Worm (Caenorhabditis elegans) whole organism, L1 larva: ENCODE results near the gene tbx-41.

ENCODE experiments used
- C34B4.2 ChIP-seq: sonication (generic microtip); optimal IDR thresholded peaks from 2 replicates; lab custom pipeline; 2017; ENCODE audit warnings: mild to moderate bottlenecking, missing genetic modification characterization, missing compliant biosample characterization
- aha-1 ChIP-seq: fragments of 150-350 bp; optimal IDR thresholded peaks from 2 replicates; lab custom pipeline; 2014; ENCODE audit warnings: missing biosample characterization, missing genetic modification characterization
- alr-1 ChIP-seq: fragments of 200-800 bp; sonication (Bioruptor generic); optimal IDR thresholded peaks from 2 replicates; lab custom pipeline; 2018; ENCODE audit warnings: borderline replicate concordance, mild to moderate bottlenecking, missing genetic modification characterization, missing compliant biosample characterization
- aly-2 ChIP-seq: fragments of 150-350 bp; optimal IDR thresholded peaks from 2 replicates; lab custom pipeline; 2014; ENCODE audit warnings: missing biosample characterization, missing genetic modification characterization
- ama-1 ChIP-seq: fragments of 150-350 bp; optimal IDR thresholded peaks from 2 replicates; lab custom pipeline; 2014
- blmp-1 ChIP-seq: fragments of 150-350 bp; optimal IDR thresholded peaks from 2 replicates; lab custom pipeline; 2014; ENCODE audit warnings: missing biosample characterization, missing genetic modification characterization
- ceh-82 ChIP-seq, 3 experiments: fragments of 150-350 bp in 1 of 3; sonication (generic microtip) in 2 of 3; optimal IDR thresholded peaks; 2 replicates each; lab custom pipeline; 2014 to 2017; ENCODE audit warnings: missing biosample characterization in 3 of 3, missing genetic modification characterization in 3 of 3
- ceh-90 ChIP-seq: sonication (generic microtip); optimal IDR thresholded peaks from 2 replicates; lab custom pipeline; 2016; ENCODE audit warnings: missing genetic modification characterization, missing compliant biosample characterization
- ces-1 ChIP-seq: fragments of 150-350 bp; optimal IDR thresholded peaks from 2 replicates; lab custom pipeline; 2014; ENCODE audit warnings: missing biosample characterization, missing genetic modification reagents, missing genetic modification characterization
- dsc-1 ChIP-seq: sonication (generic microtip); optimal IDR thresholded peaks from 2 replicates; lab custom pipeline; 2016; ENCODE audit warnings: mild to moderate bottlenecking, missing genetic modification characterization, missing compliant biosample characterization
- efl-3 ChIP-seq: fragments of 200-800 bp; sonication (Bioruptor generic); optimal IDR thresholded peaks from 2 replicates; lab custom pipeline; 2018; ENCODE audit warnings: mild to moderate bottlenecking, missing genetic modification characterization, missing compliant biosample characterization
- elt-3 ChIP-seq, 6 experiments: fragments of 150-350 bp in 1 of 6; sonication (generic microtip); optimal IDR thresholded peaks; 2 replicates each; lab custom pipeline; 2017 to 2018; ENCODE audit warnings: missing biosample characterization in 6 of 6, missing genetic modification characterization in 6 of 6, inconsistent platforms in 1 of 6
- ets-5 ChIP-seq: fragments of 200-800 bp; sonication (Bioruptor generic); IDR thresholded peaks from 2 replicates; pipeline ENCODE4 v1.3.6; 2022; ENCODE audit warnings: missing genetic modification characterization, missing compliant biosample characterization
- fkh-4 ChIP-seq: sonication (generic microtip); optimal IDR thresholded peaks from 2 replicates; lab custom pipeline; 2016; ENCODE audit warnings: missing compliant biosample characterization, missing genetic modification characterization, borderline replicate concordance
- fkh-8 ChIP-seq: sonication (generic microtip); optimal IDR thresholded peaks from 2 replicates; lab custom pipeline; 2016; ENCODE audit warnings: mild to moderate bottlenecking, missing genetic modification characterization, missing compliant biosample characterization
- fos-1 ChIP-seq: fragments of 150-350 bp; optimal IDR thresholded peaks from 2 replicates; lab custom pipeline; 2014; ENCODE audit warnings: missing biosample characterization, missing genetic modification characterization
- hlh-17 ChIP-seq: fragments of 200-800 bp; sonication (Bioruptor generic); optimal IDR thresholded peaks from 2 replicates; lab custom pipeline; 2018; ENCODE audit warnings: missing genetic modification characterization, mild to moderate bottlenecking, missing compliant biosample characterization, moderate library complexity, borderline replicate concordance
- hlh-4 ChIP-seq: sonication (generic microtip); optimal IDR thresholded peaks from 2 replicates; lab custom pipeline; 2016; ENCODE audit warnings: mild to moderate bottlenecking, missing genetic modification characterization, missing compliant biosample characterization
- hpl-2 ChIP-seq: fragments of 150-350 bp; optimal IDR thresholded peaks from 2 replicates; lab custom pipeline; 2014; ENCODE audit warnings: missing biosample characterization, missing genetic modification reagents, missing genetic modification characterization
- irx-1 ChIP-seq: sonication (generic microtip); optimal IDR thresholded peaks from 2 replicates; lab custom pipeline; 2016; ENCODE audit warnings: missing genetic modification characterization, missing compliant biosample characterization
- lin-13 ChIP-seq: fragments of 150-350 bp; optimal IDR thresholded peaks from 2 replicates; lab custom pipeline; 2014; ENCODE audit warnings: missing biosample characterization, missing genetic modification reagents, missing genetic modification characterization
- lin-14 ChIP-seq: fragments of 200-800 bp; sonication (Bioruptor generic); optimal IDR thresholded peaks from 2 replicates; lab custom pipeline; 2018; ENCODE audit warnings: mild to moderate bottlenecking, missing genetic modification characterization, moderate library complexity, missing compliant biosample characterization
- lin-15B ChIP-seq: fragments of 150-350 bp; sonication (generic microtip); optimal IDR thresholded peaks from 3 replicates; lab custom pipeline; 2014; ENCODE audit warnings: missing biosample characterization, missing genetic modification characterization
- lin-35 ChIP-seq, 2 experiments: fragments of 150-350 bp; optimal IDR thresholded peaks; 2 replicates each; lab custom pipeline; 2014; ENCODE audit warnings: missing biosample characterization in 2 of 2, missing genetic modification characterization in 2 of 2, missing genetic modification reagents in 2 of 2
- lin-39 ChIP-seq: fragments of 150-350 bp; optimal IDR thresholded peaks from 2 replicates; lab custom pipeline; 2014; ENCODE audit warnings: missing biosample characterization, missing genetic modification reagents, missing genetic modification characterization
- lsy-2 ChIP-seq, 2 experiments: fragments of 150-350 bp; optimal IDR thresholded peaks; 2 replicates each; lab custom pipeline; 2014; ENCODE audit warnings: missing biosample characterization in 2 of 2, missing genetic modification characterization in 2 of 2
- mab-9 ChIP-seq: fragments of 200-800 bp; sonication (Bioruptor generic); IDR thresholded peaks from 2 replicates; pipeline ENCODE4 v1.3.6; 2022; ENCODE audit warnings: missing genetic modification reagents, missing genetic modification characterization, missing compliant biosample characterization
- nhr-11 ChIP-seq: fragments of 150-350 bp; optimal IDR thresholded peaks from 2 replicates; lab custom pipeline; 2014; ENCODE audit warnings: missing biosample characterization, missing genetic modification characterization
- nhr-12 ChIP-seq: sonication (generic microtip); optimal IDR thresholded peaks from 2 replicates; lab custom pipeline; 2017; ENCODE audit warnings: missing biosample characterization, missing genetic modification characterization
- nhr-20 ChIP-seq: sonication (generic microtip); optimal IDR thresholded peaks from 2 replicates; lab custom pipeline; 2016; ENCODE audit warnings: mild to moderate bottlenecking, missing genetic modification characterization, missing compliant biosample characterization
- nhr-237 ChIP-seq: fragments of 150-350 bp; optimal IDR thresholded peaks from 2 replicates; lab custom pipeline; 2014; ENCODE audit warnings: missing biosample characterization, missing genetic modification characterization
- nhr-28 ChIP-seq: fragments of 150-350 bp; optimal IDR thresholded peaks from 2 replicates; lab custom pipeline; 2014; ENCODE audit warnings: missing biosample characterization, missing genetic modification characterization
- nhr-71 ChIP-seq: sonication (generic microtip); optimal IDR thresholded peaks from 2 replicates; lab custom pipeline; 2016; ENCODE audit warnings: mild to moderate bottlenecking, missing genetic modification characterization, moderate library complexity, missing compliant biosample characterization
- nhr-76 ChIP-seq: sonication (generic microtip); optimal IDR thresholded peaks from 2 replicates; lab custom pipeline; 2017; ENCODE audit warnings: missing biosample characterization, missing genetic modification characterization
- nhr-77 ChIP-seq: fragments of 150-350 bp; optimal IDR thresholded peaks from 2 replicates; lab custom pipeline; 2014; ENCODE audit warnings: missing biosample characterization, missing genetic modification characterization
- nhr-85 ChIP-seq: sonication (generic microtip); peaks from one replicate; lab custom pipeline; 2016; ENCODE audit warnings: missing genetic modification characterization, inconsistent platforms, missing compliant biosample characterization
- nhr-90 ChIP-seq: sonication (generic microtip); optimal IDR thresholded peaks from 2 replicates; lab custom pipeline; 2016; ENCODE audit warnings: mild to moderate bottlenecking, missing genetic modification characterization, missing compliant biosample characterization; ENCODE audit not compliant: poor library complexity
- pag-3 ChIP-seq: sonication (generic microtip); optimal IDR thresholded peaks from 2 replicates; lab custom pipeline; 2017; ENCODE audit warnings: missing genetic modification characterization, mild to moderate bottlenecking, missing compliant biosample characterization, antibody characterized with exemption, borderline replicate concordance; ENCODE audit not compliant: insufficient read depth
- pax-3 ChIP-seq: fragments of 200-800 bp; sonication (Bioruptor generic); optimal IDR thresholded peaks from 2 replicates; lab custom pipeline; 2018; ENCODE audit warnings: mild to moderate bottlenecking, missing genetic modification characterization, moderate library complexity, missing compliant biosample characterization
- pqm-1 ChIP-seq: sonication (generic microtip); optimal IDR thresholded peaks from 3 replicates; lab custom pipeline; 2017; ENCODE audit warnings: missing biosample characterization, missing genetic modification characterization
- skn-1 ChIP-seq: fragments of 150-350 bp; optimal IDR thresholded peaks from 2 replicates; lab custom pipeline; 2014; ENCODE audit warnings: missing biosample characterization, missing genetic modification characterization
- snpc-4 ChIP-seq: fragments of 150-350 bp; optimal IDR thresholded peaks from 2 replicates; lab custom pipeline; 2014; ENCODE audit warnings: missing biosample characterization, missing genetic modification characterization
- snu-23 ChIP-seq: sonication (generic microtip); optimal IDR thresholded peaks from 2 replicates; lab custom pipeline; 2016; ENCODE audit warnings: missing genetic modification characterization, missing compliant biosample characterization
- sup-37 ChIP-seq: fragments of 200-800 bp; sonication (Bioruptor generic); optimal IDR thresholded peaks from 2 replicates; lab custom pipeline; 2018; ENCODE audit warnings: mild to moderate bottlenecking, missing genetic modification characterization, missing compliant biosample characterization
- tbx-2 ChIP-seq: sonication (generic microtip); optimal IDR thresholded peaks from 2 replicates; lab custom pipeline; 2016; ENCODE audit warnings: missing genetic modification characterization, missing compliant biosample characterization
- tlp-1 ChIP-seq: fragments of 150-350 bp; optimal IDR thresholded peaks from 2 replicates; lab custom pipeline; 2014; ENCODE audit warnings: missing biosample characterization, missing genetic modification characterization
- unc-130 ChIP-seq: fragments of 150-350 bp; optimal IDR thresholded peaks from 2 replicates; lab custom pipeline; 2017; ENCODE audit warnings: missing biosample characterization, missing genetic modification characterization, inconsistent platforms
- unc-30 ChIP-seq: sonication (generic microtip); optimal IDR thresholded peaks from 2 replicates; lab custom pipeline; 2017; ENCODE audit warnings: missing biosample characterization, missing genetic modification characterization
- unc-62 ChIP-seq: fragments of 150-350 bp; optimal IDR thresholded peaks from 2 replicates; lab custom pipeline; 2014; ENCODE audit warnings: missing biosample characterization, missing genetic modification reagents, missing genetic modification characterization
- unc-98 ChIP-seq: fragments of 200-800 bp; sonication (Bioruptor generic); IDR thresholded peaks from 2 replicates; pipeline ENCODE4 v1.3.6; 2022; ENCODE audit warnings: missing genetic modification characterization, missing compliant biosample characterization
- vab-15 ChIP-seq: sonication (generic microtip); optimal IDR thresholded peaks from 2 replicates; lab custom pipeline; 2017; ENCODE audit warnings: missing genotype, mild to moderate bottlenecking, missing genetic modification characterization, missing compliant biosample characterization
- xbp-1 ChIP-seq: sonication (generic microtip); optimal IDR thresholded peaks from 2 replicates; lab custom pipeline; 2016; ENCODE audit warnings: missing genetic modification characterization, missing compliant biosample characterization

The tbx-41 gene

ce11 chrX:1853596-1853995 is 11.4 kb upstream of the tbx-41 start, which contains the start of gene T26C11.9 (continued):
- no peak for TF ChIP-seq nhr-237 (tag; lab: Kevin White, UChicago)
- no peak for TF ChIP-seq pax-3 (tag; lab: Kevin White, UChicago)
- no peak for TF ChIP-seq hpl-2 (GFP tag; lab: Kevin White, UChicago)
- no peak for TF ChIP-seq lsy-2 (tag; optimal IDR thresholded peaks at IDR 0.05; lab: Kevin White, UChicago)
- TF ChIP-seq irx-1 (tag; lab: Kevin White, UChicago), result peak; percentile 17
- TF ChIP-seq tlp-1 (tag; lab: Kevin White, UChicago), result no peak
- TF ChIP-seq snpc-4 (tag; lab: Kevin White, UChicago), result no peak
- TF ChIP-seq lin-14 (GFP tag; lab: Kevin White, UChicago), result peak; percentile 35
- no peak for TF ChIP-seq efl-3 (GFP tag; lab: Kevin White, UChicago)
- TF ChIP-seq elt-3 (tag; optimal IDR thresholded peaks at IDR 0.05; lab: Kevin White, UChicago), result no peak
- peak; percentile 23 for TF ChIP-seq snu-23
- TF ChIP-seq ama-1 (lab: Kevin White, UChicago), result no peak
- TF ChIP-seq nhr-12 (tag; lab: Kevin White, UChicago), result no peak
- TF ChIP-seq xbp-1, result peak; percentile 16
- TF ChIP-seq vab-15 (tag; lab: Kevin White, UChicago), result peak; percentile 10
- no peak for TF ChIP-seq hlh-4 (tag; lab: Kevin White, UChicago)
- TF ChIP-seq pqm-1 (tag; lab: Kevin White, UChicago), result no peak
- TF ChIP-seq ets-5 (GFP tag; lab: Robert Waterston, UW), result no peak
- no peak for TF ChIP-seq pag-3 (tag; lab: Kevin White, UChicago)
- TF ChIP-seq lin-15B (tag; lab: Kevin White, UChicago), result peak; percentile 59
- no peak for TF ChIP-seq alr-1 (tag; lab: Kevin White, UChicago)
- TF ChIP-seq lin-39, result no peak
- peak; percentile 15 for TF ChIP-seq dsc-1 (tag; lab: Kevin White, UChicago)
- TF ChIP-seq aha-1, result no peak
- TF ChIP-seq sup-37, result no peak
- TF ChIP-seq skn-1 (tag; lab: Kevin White, UChicago), result peak; percentile 51
- no peak for TF ChIP-seq mab-9 (GFP tag; lab: Robert Waterston, UW)
- TF ChIP-seq ces-1 (GFP tag; lab: Kevin White, UChicago), result no peak
- TF ChIP-seq nhr-28, result no peak
- TF ChIP-seq aly-2, result no peak
- TF ChIP-seq fkh-8, result peak; percentile 31
- TF ChIP-seq ceh-90 (tag; lab: Kevin White, UChicago), result peak; percentile 67
- TF ChIP-seq C34B4.2 (tag; lab: Kevin White, UChicago), result no peak
- TF ChIP-seq unc-130 (tag; lab: Kevin White, UChicago), result no peak
- no peak for TF ChIP-seq lin-13 (GFP tag; lab: Kevin White, UChicago)
- TF ChIP-seq nhr-77, result no peak
- TF ChIP-seq tbx-2, result peak; percentile 43
- TF ChIP-seq lin-35 (GFP tag; optimal IDR thresholded peaks at IDR 0.05; lab: Kevin White, UChicago), result peak; percentile 35 to 40
- TF ChIP-seq unc-98 (GFP tag; lab: Robert Waterston, UW), result no peak
- TF ChIP-seq nhr-85 (tag; lab: Kevin White, UChicago), result peak; percentile 66
- no peak for TF ChIP-seq unc-62 (GFP tag; lab: Kevin White, UChicago)
- no peak for TF ChIP-seq nhr-20 (tag; lab: Kevin White, UChicago)
- TF ChIP-seq unc-30, result no peak
- no peak for TF ChIP-seq fkh-4 (tag; lab: Kevin White, UChicago)
- TF ChIP-seq nhr-71 (tag; lab: Kevin White, UChicago), result peak; percentile 54
- peak; percentile 31 for TF ChIP-seq nhr-90 (tag; lab: Kevin White, UChicago)
- peak in 2 of 3 experiments; percentile 2 to 21 for TF ChIP-seq ceh-82 (tag; optimal IDR thresholded peaks at IDR 0.05; lab: Kevin White, UChicago)
- no peak for TF ChIP-seq nhr-76 (tag; lab: Kevin White, UChicago)
- no peak for TF ChIP-seq fos-1
- no peak for TF ChIP-seq nhr-11 (tag; lab: Kevin White, UChicago)
- TF ChIP-seq hlh-17 (GFP tag; lab: Kevin White, UChicago), result no peak
- no peak for TF ChIP-seq blmp-1 (tag; lab: Kevin White, UChicago)
